Worm (Caenorhabditis elegans) whole organism, L2 larva: ENCODE results near the gene D1054.18.

Experiments
- ama-1 ChIP-seq: fragments of 150-350 bp; optimal IDR thresholded peaks from 2 replicates; lab custom pipeline; 2018; ENCODE audit warnings: inconsistent platforms
- elt-3 ChIP-seq: sonication (generic microtip); optimal IDR thresholded peaks from 2 replicates; lab custom pipeline; 2017; ENCODE audit warnings: missing biosample characterization, missing genetic modification characterization
- lsy-2 ChIP-seq, 2 experiments: fragments of 150-350 bp in 1 of 2; sonication (generic microtip) in 1 of 2; optimal IDR thresholded peaks; 2 replicates each; lab custom pipeline; 2014 to 2017; ENCODE audit warnings: missing biosample characterization in 2 of 2, missing genetic modification characterization in 2 of 2
- skn-1 ChIP-seq: sonication (generic microtip); optimal IDR thresholded peaks from 2 replicates; lab custom pipeline; 2017; ENCODE audit warnings: missing biosample characterization, missing genetic modification characterization
- snpc-4 ChIP-seq: fragments of 150-350 bp; optimal IDR thresholded peaks from 2 replicates; lab custom pipeline; 2014; ENCODE audit warnings: missing biosample characterization, missing genetic modification characterization
- unc-55 ChIP-seq: fragments of 150-350 bp; sonication (generic microtip); optimal IDR thresholded peaks from 3 replicates; lab custom pipeline; 2014; ENCODE audit warnings: missing biosample characterization, missing genetic modification reagents, missing genetic modification characterization

DNA sequence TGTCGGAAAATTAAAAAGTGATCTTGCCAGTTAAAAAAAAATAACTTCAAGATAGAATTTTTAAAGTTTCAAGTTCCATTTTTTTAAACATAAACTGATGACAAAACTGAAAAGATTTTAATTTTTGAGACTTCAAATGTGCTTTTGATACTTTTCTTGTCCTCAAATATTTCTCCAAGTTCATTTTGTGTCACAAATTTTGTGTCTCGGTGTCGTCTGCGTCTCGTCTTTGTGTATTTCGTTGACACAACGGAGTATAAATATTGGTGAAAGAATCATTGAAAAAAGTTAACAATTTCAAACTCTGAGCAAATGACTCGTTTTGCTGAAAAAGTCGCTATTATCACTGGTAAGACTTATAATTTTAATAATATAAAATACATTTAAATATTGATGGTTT is 17.0 kb downstream of the D1054.18 start, which contains the start of gene D1054.8:
- TF ChIP-seq elt-3 (tag; lab: Kevin White, UChicago): no peak
- TF ChIP-seq lsy-2 (tag; optimal IDR thresholded peaks at IDR 0.05; lab: Kevin White, UChicago): no peak
- no peak for TF ChIP-seq unc-55 (GFP tag; lab: Kevin White, UChicago)
- TF ChIP-seq snpc-4: no peak
- no peak for TF ChIP-seq ama-1 (lab: Kevin White, UChicago)
- TF ChIP-seq skn-1 (tag; lab: Kevin White, UChicago): no peak
